Fruit fly (Drosophila melanogaster) whole organism, embryonic: ENCODE data around the gene ph-d.
A peak's percentile ranks its signal among the peaks of the same experiment; 100 is the strongest.

Experiments
- Asciz ChIP-seq: fragments of 200-800 bp; sonication (Bioruptor generic); optimal IDR thresholded peaks from 2 replicates; lab custom pipeline; 2017; ENCODE audit warnings: missing biosample characterization, mild to moderate bottlenecking, missing genetic modification characterization, missing genetic modification reagents
- Atf6 ChIP-seq: fragments of 200-800 bp; sonication (Bioruptor generic); IDR thresholded peaks from 2 replicates; pipeline ENCODE4 v1.3.6; 2022; ENCODE audit warnings: missing biosample characterization, missing genetic modification characterization
- CG10321 ChIP-seq: fragments of 200-800 bp; sonication (Bioruptor generic); IDR thresholded peaks from 2 replicates; pipeline ENCODE4 v1.3.6; 2022; ENCODE audit warnings: missing biosample characterization, missing genetic modification characterization
- CG11247 ChIP-seq: fragments of 200-800 bp; sonication (Bioruptor generic); IDR thresholded peaks from 2 replicates; pipeline ENCODE4 v1.3.6; 2022; ENCODE audit warnings: missing biosample characterization, missing genetic modification characterization
- CG11695 ChIP-seq: fragments of 200-800 bp; sonication (Bioruptor generic); IDR thresholded peaks from 3 replicates; pipeline ENCODE4 v1.3.6; 2022; ENCODE audit warnings: missing biosample characterization, missing genetic modification characterization
- CG1233 ChIP-seq: fragments of 200-800 bp; sonication (Bioruptor generic); optimal IDR thresholded peaks from 4 replicates; lab custom pipeline; 2018; ENCODE audit warnings: missing biosample characterization, mild to moderate bottlenecking, missing genetic modification characterization
- CG12744 ChIP-seq: fragments of 200-800 bp; sonication (Bioruptor generic); optimal IDR thresholded peaks from 2 replicates; lab custom pipeline; 2016; ENCODE audit warnings: missing biosample characterization, missing genetic modification characterization
- CG13424 ChIP-seq: fragments of 200-800 bp; sonication (Bioruptor generic); optimal IDR thresholded peaks from 2 replicates; lab custom pipeline; 2019; ENCODE audit warnings: missing biosample characterization, mild to moderate bottlenecking, missing genetic modification characterization, moderate library complexity
- CG16863 ChIP-seq: fragments of 200-800 bp; sonication (Bioruptor generic); optimal IDR thresholded peaks from 3 replicates; lab custom pipeline; 2016; ENCODE audit warnings: missing biosample characterization, missing genetic modification characterization
- CG17359 ChIP-seq: fragments of 200-800 bp; sonication (Bioruptor generic); optimal IDR thresholded peaks from 3 replicates; lab custom pipeline; 2018; ENCODE audit warnings: missing biosample characterization, mild to moderate bottlenecking, missing genetic modification characterization, moderate library complexity
- CG2202 ChIP-seq: fragments of 200-800 bp; sonication (Bioruptor generic); optimal IDR thresholded peaks from 2 replicates; lab custom pipeline; 2018; ENCODE audit warnings: missing biosample characterization, mild to moderate bottlenecking, missing genetic modification characterization
- CG34422 ChIP-seq: fragments of 200-800 bp; sonication (Bioruptor generic); IDR thresholded peaks from 3 replicates; pipeline ENCODE4 v1.3.6; 2022; ENCODE audit warnings: missing biosample characterization, missing genetic modification characterization
- CG6791 ChIP-seq: fragments of 200-800 bp; sonication (Bioruptor generic); IDR thresholded peaks from 3 replicates; pipeline ENCODE4 v1.3.6; 2022; ENCODE audit warnings: missing biosample characterization, missing genetic modification characterization; ENCODE audit not compliant: partially characterized antibody
- CG7963 ChIP-seq: fragments of 200-800 bp; sonication (Bioruptor generic); IDR thresholded peaks from 3 replicates; pipeline ENCODE4 v1.3.6; 2022; ENCODE audit warnings: missing biosample characterization, missing genetic modification characterization; ENCODE audit not compliant: partially characterized antibody
- CG8478 ChIP-seq: fragments of >200 bp; optimal IDR thresholded peaks from 2 replicates; lab custom pipeline; 2018
- Dfd ChIP-seq, 2 experiments: fragments of >200 bp; optimal IDR thresholded peaks; 2 replicates each; lab custom pipeline; 2017; ENCODE audit warnings: missing biosample characterization in 2 of 2, missing genetic modification characterization in 2 of 2
- Dip3 ChIP-seq: fragments of 200-800 bp; sonication (Bioruptor generic); optimal IDR thresholded peaks from 3 replicates; lab custom pipeline; 2016; ENCODE audit warnings: missing biosample characterization, missing genetic modification characterization
- ERR ChIP-seq: fragments of 200-800 bp; sonication (Bioruptor generic); optimal IDR thresholded peaks from 2 replicates; lab custom pipeline; 2016; ENCODE audit warnings: missing biosample characterization, missing genetic modification characterization
- Eip74EF ChIP-seq, 2 experiments: fragments of 200-800 bp in 1 of 2; fragments of >200 bp in 1 of 2; sonication (Bioruptor generic) in 1 of 2; optimal IDR thresholded peaks; 2 replicates each; lab custom pipeline; 2017 to 2019; ENCODE audit warnings: missing biosample characterization in 2 of 2, missing genetic modification characterization in 2 of 2, mild to moderate bottlenecking in 1 of 2, moderate library complexity in 1 of 2
- Elba2 ChIP-seq: fragments of 200-800 bp; sonication (Bioruptor generic); optimal IDR thresholded peaks from 3 replicates; lab custom pipeline; 2016; ENCODE audit warnings: missing biosample characterization, missing genetic modification characterization
- Hmr ChIP-seq: fragments of 200-800 bp; sonication (Bioruptor generic); optimal IDR thresholded peaks from 3 replicates; lab custom pipeline; 2017; ENCODE audit warnings: mild to moderate bottlenecking, missing biosample characterization, missing genetic modification reagents, missing genetic modification characterization
- Med ChIP-seq: fragments of 200-800 bp; sonication (Bioruptor generic); peaks from one replicate; lab custom pipeline; 2016; ENCODE audit warnings: missing biosample characterization, missing genetic modification characterization, mild to moderate bottlenecking, inconsistent platforms, moderate library complexity
- Meics ChIP-seq: fragments of 200-800 bp; sonication (Bioruptor generic); optimal IDR thresholded peaks from 2 replicates; lab custom pipeline; 2017; ENCODE audit warnings: missing biosample characterization, mild to moderate bottlenecking, missing genetic modification characterization
- Nf-YB ChIP-seq: fragments of 200-800 bp; sonication (Bioruptor generic); optimal IDR thresholded peaks from 3 replicates; lab custom pipeline; 2019; ENCODE audit warnings: missing biosample characterization, mild to moderate bottlenecking, missing genetic modification characterization, moderate library complexity
- Rfx ChIP-seq: fragments of 200-800 bp; sonication (Bioruptor generic); IDR thresholded peaks from 2 replicates; pipeline ENCODE4 v1.3.6; 2022; ENCODE audit warnings: missing biosample characterization, missing genetic modification characterization
- Spps ChIP-seq: fragments of 200-800 bp; sonication (Bioruptor generic); optimal IDR thresholded peaks from 2 replicates; lab custom pipeline; 2018; ENCODE audit warnings: missing biosample characterization, mild to moderate bottlenecking, missing genetic modification characterization
- Trl ChIP-seq, 3 experiments: fragments of >200 bp in 2 of 3; fragments of 200-800 bp in 1 of 3; sonication (Bioruptor generic) in 1 of 3; optimal IDR thresholded peaks; 2 replicates in 1 of 3; 3 replicates in 2 of 3; lab custom pipeline; 2016 to 2017; ENCODE audit warnings: missing biosample characterization in 1 of 3, missing genetic modification characterization in 1 of 3
- Usf ChIP-seq: fragments of 200-800 bp; sonication (Bioruptor generic); optimal IDR thresholded peaks from 2 replicates; lab custom pipeline; 2017; ENCODE audit warnings: missing genotype, missing biosample characterization, missing genetic modification characterization
- ap ChIP-seq: fragments of 200-800 bp; sonication (Bioruptor generic); IDR thresholded peaks from 2 replicates; pipeline ENCODE4 v1.3.6; 2022; ENCODE audit warnings: missing biosample characterization, missing genetic modification characterization
- chif ChIP-seq, 2 experiments: fragments of 200-800 bp; sonication (Bioruptor generic); optimal IDR thresholded peaks; 3 replicates each; lab custom pipeline; 2016; ENCODE audit warnings: missing biosample characterization in 2 of 2, missing genetic modification characterization in 2 of 2
- corto ChIP-seq: fragments of 200-800 bp; sonication (Bioruptor generic); optimal IDR thresholded peaks from 2 replicates; lab custom pipeline; 2016; ENCODE audit warnings: missing biosample characterization, mild to moderate bottlenecking, missing genetic modification characterization, moderate library complexity
- crp ChIP-seq, 2 experiments: fragments of 200-800 bp; sonication (Bioruptor generic); optimal IDR thresholded peaks; 2 replicates in 1 of 2; 3 replicates in 1 of 2; lab custom pipeline; 2017; ENCODE audit warnings: missing biosample characterization in 2 of 2, missing genetic modification characterization in 2 of 2, mild to moderate bottlenecking in 1 of 2, moderate library complexity in 1 of 2
- cwo ChIP-seq: fragments of 200-800 bp; sonication (Bioruptor generic); optimal IDR thresholded peaks from 3 replicates; lab custom pipeline; 2017; ENCODE audit warnings: missing biosample characterization, missing genetic modification characterization, mild to moderate bottlenecking, moderate library complexity, missing genetic modification reagents
- da ChIP-seq: fragments of 200-800 bp; sonication (Bioruptor generic); optimal IDR thresholded peaks from 2 replicates; lab custom pipeline; 2016; ENCODE audit warnings: missing biosample characterization, missing genetic modification characterization
- dimm ChIP-seq: fragments of 200-800 bp; sonication (Bioruptor generic); IDR thresholded peaks from 2 replicates; pipeline ENCODE4 v1.3.6; 2022; ENCODE audit warnings: missing biosample characterization, missing genetic modification characterization
- gfzf ChIP-seq: fragments of 200-800 bp; sonication (Bioruptor generic); optimal IDR thresholded peaks from 2 replicates; lab custom pipeline; 2016; ENCODE audit warnings: missing biosample characterization, mild to moderate bottlenecking, missing genetic modification characterization, moderate library complexity
- gro ChIP-seq: fragments of 200-800 bp; sonication (Bioruptor generic); optimal IDR thresholded peaks from 2 replicates; lab custom pipeline; 2016; ENCODE audit warnings: missing biosample characterization, missing genetic modification characterization
- gt ChIP-seq: fragments of 200-800 bp; sonication (Bioruptor generic); IDR thresholded peaks from 2 replicates; pipeline ENCODE4 v1.3.6; 2022; ENCODE audit warnings: missing biosample characterization, missing genetic modification characterization
- knrl ChIP-seq: fragments of 200-800 bp; sonication (Bioruptor generic); IDR thresholded peaks from 3 replicates; pipeline ENCODE4 v1.3.6; 2022; ENCODE audit warnings: missing biosample characterization, missing genetic modification characterization; ENCODE audit not compliant: partially characterized antibody
- lbe ChIP-seq: fragments of 200-800 bp; sonication (Bioruptor generic); optimal IDR thresholded peaks from 2 replicates; lab custom pipeline; 2016; ENCODE audit warnings: missing biosample characterization, mild to moderate bottlenecking, missing genetic modification characterization
- lov ChIP-seq, 2 experiments: fragments of 200-800 bp in 1 of 2; fragments of >200 bp in 1 of 2; sonication (Bioruptor generic) in 1 of 2; IDR thresholded peaks in 1 of 2; optimal IDR thresholded peaks in 1 of 2; 2 replicates in 1 of 2; 3 replicates in 1 of 2; pipeline versions ENCODE4 v1.3.6 to Lab custom; 2017 to 2022; ENCODE audit warnings: missing biosample characterization in 1 of 2, missing genetic modification characterization in 1 of 2
- luna ChIP-seq: fragments of 200-800 bp; sonication (Bioruptor generic); optimal IDR thresholded peaks from 2 replicates; lab custom pipeline; 2016; ENCODE audit warnings: missing biosample characterization, missing genetic modification characterization
- onecut ChIP-seq: fragments of 200-800 bp; sonication (Bioruptor generic); IDR thresholded peaks from 2 replicates; pipeline ENCODE4 v1.3.6; 2022; ENCODE audit warnings: missing biosample characterization, missing genetic modification characterization
- psq ChIP-seq: fragments of 200-800 bp; sonication (Bioruptor generic); optimal IDR thresholded peaks from 2 replicates; lab custom pipeline; 2017; ENCODE audit warnings: missing biosample characterization, missing genetic modification characterization
- pzg ChIP-seq: fragments of 200-800 bp; sonication (Bioruptor generic); optimal IDR thresholded peaks from 3 replicates; lab custom pipeline; 2018; ENCODE audit warnings: missing biosample characterization, mild to moderate bottlenecking, missing genetic modification characterization, moderate library complexity
- stc ChIP-seq: fragments of 200-800 bp; sonication (Bioruptor generic); IDR thresholded peaks from 2 replicates; pipeline ENCODE4 v1.3.6; 2022; ENCODE audit warnings: missing biosample characterization, missing genetic modification characterization
- tgo ChIP-seq: fragments of 200-800 bp; sonication (Bioruptor generic); IDR thresholded peaks from 3 replicates; pipeline ENCODE4 v1.3.6; 2022; ENCODE audit warnings: missing biosample characterization, missing genetic modification characterization
- zen2 ChIP-seq: fragments of 200-800 bp; sonication (Bioruptor generic); IDR thresholded peaks from 3 replicates; pipeline ENCODE4 v1.3.6; 2022; ENCODE audit warnings: missing biosample characterization, missing genetic modification characterization; ENCODE audit not compliant: partially characterized antibody

ph-d gene

DNA sequence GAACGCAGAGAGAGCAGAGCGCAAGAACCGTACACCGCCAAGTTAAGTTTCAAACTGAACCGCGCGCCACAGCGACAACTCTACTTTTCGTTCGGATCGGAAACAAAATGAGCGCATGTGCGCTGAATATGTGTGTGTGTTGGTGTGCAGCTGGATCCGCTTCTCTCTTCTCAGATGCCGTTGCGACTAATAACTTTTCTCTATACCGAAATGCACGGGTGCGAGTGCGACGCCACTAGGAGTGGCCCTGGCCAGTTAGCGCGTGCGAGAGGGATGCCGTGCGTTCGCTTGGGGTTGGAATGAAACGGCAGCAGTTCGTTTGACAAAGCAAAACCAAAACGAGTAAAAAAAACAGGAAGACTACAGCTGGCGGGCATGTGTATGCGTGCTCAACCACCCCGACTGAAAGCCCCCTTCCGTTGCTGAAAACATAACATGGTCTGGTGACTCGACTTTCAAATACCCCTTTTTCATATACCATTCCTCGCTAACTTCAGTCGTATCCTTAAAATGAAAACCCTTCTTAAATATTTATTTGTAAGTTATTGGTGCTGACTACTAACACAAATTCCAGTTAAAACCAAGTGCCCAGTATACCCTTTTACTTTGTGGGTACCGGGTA is 13.9 kb upstream of the ph-d start (continued):
- TF ChIP-seq dimm: peak; percentile 100
- peak; percentile 100 for TF ChIP-seq gro (GFP tag; lab: Kevin White, UChicago)
- peak; percentile 100 for TF ChIP-seq chif (GFP tag; optimal IDR thresholded peaks at IDR 0.05; lab: Kevin White, UChicago)
- peak; percentile 100 for TF ChIP-seq Elba2 (GFP tag; lab: Kevin White, UChicago)
- peak; percentile 100 for TF ChIP-seq CG11247
- TF ChIP-seq CG11695 (GFP tag; lab: Robert Waterston, UW): peak; percentile 100
- TF ChIP-seq tgo: peak; percentile 100
- TF ChIP-seq Dip3 (GFP tag; lab: Kevin White, UChicago): peak; percentile 100
- TF ChIP-seq crp (GFP tag; optimal IDR thresholded peaks at IDR 0.05; lab: Kevin White, UChicago): peak; percentile 80 to 81
- TF ChIP-seq stc (GFP tag; lab: Robert Waterston, UW): peak; percentile 100
- TF ChIP-seq knrl (GFP tag; lab: Robert Waterston, UW): no peak; the same call in 1 of the 3 replicates
- TF ChIP-seq lov (optimal IDR thresholded peaks at IDR 0.05; lab: Kevin White, UChicago): no peak
- TF ChIP-seq lov (GFP tag; IDR thresholded peaks at IDR 0.05; lab: Robert Waterston, UW): peak; percentile 100
- peak; percentile 100 for TF ChIP-seq Hmr
- TF ChIP-seq CG13424 (tag; lab: Kevin White, UChicago): peak; percentile 100
- TF ChIP-seq CG1233 (GFP tag; lab: Kevin White, UChicago): peak; percentile 100
- peak; percentile 95 for TF ChIP-seq CG8478 (lab: Kevin White, UChicago)
- TF ChIP-seq Dfd (GFP tag; optimal IDR thresholded peaks at IDR 0.05; lab: Kevin White, UChicago): peak in 1 of 2 experiments; percentile 59
- peak; percentile 49; the same call in 1 of the 3 replicates for TF ChIP-seq CG6791 (GFP tag; lab: Robert Waterston, UW)
- peak; percentile 62 to 76 for TF ChIP-seq Trl (optimal IDR thresholded peaks at IDR 0.05; lab: Kevin White, UChicago)
- TF ChIP-seq Trl (GFP tag; optimal IDR thresholded peaks at IDR 0.05; lab: Kevin White, UChicago): peak; percentile 100
- peak; percentile 100 for TF ChIP-seq Atf6 (GFP tag; lab: Robert Waterston, UW)
- TF ChIP-seq CG10321 (GFP tag; lab: Robert Waterston, UW): peak; percentile 98
- peak; percentile 99 for TF ChIP-seq luna (GFP tag; lab: Kevin White, UChicago)
- peak; percentile 99 for TF ChIP-seq onecut
- peak in 1 of 2 experiments; percentile 99 for TF ChIP-seq Eip74EF (GFP tag; optimal IDR thresholded peaks at IDR 0.05; lab: Kevin White, UChicago)
- TF ChIP-seq Med (GFP tag; lab: Kevin White, UChicago): peak; percentile 100
- TF ChIP-seq Spps (tag; lab: Kevin White, UChicago): peak; percentile 100
- TF ChIP-seq ERR (GFP tag; lab: Kevin White, UChicago): peak; percentile 99
- TF ChIP-seq CG7963 (GFP tag; lab: Robert Waterston, UW): no peak
- peak; percentile 100 for TF ChIP-seq CG16863 (GFP tag; lab: Kevin White, UChicago)
- TF ChIP-seq Asciz (GFP tag; lab: Kevin White, UChicago): peak; percentile 100
- peak; percentile 60 for TF ChIP-seq pzg
- TF ChIP-seq cwo (GFP tag; lab: Kevin White, UChicago): peak; percentile 98
- peak; percentile 99 for TF ChIP-seq Meics (GFP tag; lab: Kevin White, UChicago)
- peak; percentile 100 for TF ChIP-seq Usf (GFP tag; lab: Kevin White, UChicago)
- TF ChIP-seq CG17359 (tag; lab: Kevin White, UChicago): peak; percentile 100
- peak; percentile 100 for TF ChIP-seq CG2202
- TF ChIP-seq gt (GFP tag; lab: Robert Waterston, UW): peak; percentile 100
- peak; percentile 52 for TF ChIP-seq gfzf (GFP tag; lab: Kevin White, UChicago)
- peak; percentile 99 for TF ChIP-seq corto (GFP tag; lab: Kevin White, UChicago)
- TF ChIP-seq Rfx: peak; percentile 100
- TF ChIP-seq psq (GFP tag; lab: Kevin White, UChicago): peak; percentile 98
- peak; percentile 100 for TF ChIP-seq CG12744
- TF ChIP-seq ap (GFP tag; lab: Robert Waterston, UW): peak; percentile 100
- TF ChIP-seq CG34422: peak; percentile 100
- no peak for TF ChIP-seq zen2 (GFP tag; lab: Robert Waterston, UW)
- TF ChIP-seq lbe (GFP tag; lab: Kevin White, UChicago): peak; percentile 99
- TF ChIP-seq da (GFP tag; lab: Kevin White, UChicago): peak; percentile 99
- TF ChIP-seq Nf-YB (GFP tag; lab: Kevin White, UChicago): peak; percentile 93
